Worm (Caenorhabditis elegans) whole organism, L1 larva: ENCODE measurements around the gene F23F12.3.

Source experiments
- C16A3.4 ChIP-seq: fragments of 150-350 bp; optimal IDR thresholded peaks from 2 replicates; lab custom pipeline; 2014; ENCODE audit warnings: missing biosample characterization, missing genetic modification characterization
- F16B12.6 ChIP-seq: fragments of 150-350 bp; optimal IDR thresholded peaks from 2 replicates; lab custom pipeline; 2014; ENCODE audit warnings: missing biosample characterization, missing genetic modification characterization
- Y116A8C.19 ChIP-seq: sonication (generic microtip); optimal IDR thresholded peaks from 2 replicates; lab custom pipeline; 2016; ENCODE audit warnings: missing compliant biosample characterization, missing genetic modification characterization, borderline replicate concordance
- aha-1 ChIP-seq: fragments of 150-350 bp; optimal IDR thresholded peaks from 2 replicates; lab custom pipeline; 2014; ENCODE audit warnings: missing biosample characterization, missing genetic modification characterization
- blmp-1 ChIP-seq: fragments of 150-350 bp; optimal IDR thresholded peaks from 2 replicates; lab custom pipeline; 2014; ENCODE audit warnings: missing biosample characterization, missing genetic modification characterization
- ceh-82 ChIP-seq, 3 experiments: fragments of 150-350 bp in 1 of 3; sonication (generic microtip) in 2 of 3; optimal IDR thresholded peaks; 2 replicates each; lab custom pipeline; 2014 to 2017; ENCODE audit warnings: missing biosample characterization in 3 of 3, missing genetic modification characterization in 3 of 3
- dpl-1 ChIP-seq, 3 experiments: fragments of 150-350 bp in 2 of 3; sonication (generic microtip) in 1 of 3; optimal IDR thresholded peaks; 2 replicates each; lab custom pipeline; 2014 to 2017; ENCODE audit warnings: missing biosample characterization in 3 of 3, missing genetic modification characterization in 3 of 3, missing genetic modification reagents in 3 of 3
- efl-1 ChIP-seq, 4 experiments: fragments of 150-350 bp; optimal IDR thresholded peaks in 3 of 4; peaks in 1 of 4; 1 replicate in 1 of 4; 2 replicates in 3 of 4; lab custom pipeline; 2014; ENCODE audit warnings: missing biosample characterization in 2 of 4, missing genetic modification characterization in 2 of 4, missing genetic modification reagents in 2 of 4
- egl-27 ChIP-seq, 2 experiments: fragments of 150-350 bp in 1 of 2; sonication (generic microtip); optimal IDR thresholded peaks; 3 replicates each; lab custom pipeline; 2017 to 2018; ENCODE audit warnings: missing biosample characterization in 2 of 2, missing genetic modification characterization in 2 of 2, missing genetic modification reagents in 2 of 2
- elt-3 ChIP-seq, 6 experiments: fragments of 150-350 bp in 1 of 6; sonication (generic microtip); optimal IDR thresholded peaks; 2 replicates each; lab custom pipeline; 2017 to 2018; ENCODE audit warnings: missing biosample characterization in 6 of 6, missing genetic modification characterization in 6 of 6, inconsistent platforms in 1 of 6
- ets-5 ChIP-seq: fragments of 200-800 bp; sonication (Bioruptor generic); IDR thresholded peaks from 2 replicates; pipeline ENCODE4 v1.3.6; 2022; ENCODE audit warnings: missing genetic modification characterization, missing compliant biosample characterization
- grh-1 ChIP-seq: fragments of 200-800 bp; sonication (Bioruptor generic); IDR thresholded peaks from 2 replicates; pipeline ENCODE4 v1.3.6; 2022; ENCODE audit warnings: missing genetic modification reagents, missing genetic modification characterization, missing compliant biosample characterization
- jun-1 ChIP-seq: fragments of 150-350 bp; optimal IDR thresholded peaks from 2 replicates; lab custom pipeline; 2014; ENCODE audit warnings: missing biosample characterization, missing genetic modification reagents, missing genetic modification characterization
- lin-13 ChIP-seq: fragments of 150-350 bp; optimal IDR thresholded peaks from 2 replicates; lab custom pipeline; 2014; ENCODE audit warnings: missing biosample characterization, missing genetic modification reagents, missing genetic modification characterization
- lin-14 ChIP-seq: fragments of 200-800 bp; sonication (Bioruptor generic); optimal IDR thresholded peaks from 2 replicates; lab custom pipeline; 2018; ENCODE audit warnings: mild to moderate bottlenecking, missing genetic modification characterization, moderate library complexity, missing compliant biosample characterization
- lin-35 ChIP-seq, 2 experiments: fragments of 150-350 bp; optimal IDR thresholded peaks; 2 replicates each; lab custom pipeline; 2014; ENCODE audit warnings: missing biosample characterization in 2 of 2, missing genetic modification characterization in 2 of 2, missing genetic modification reagents in 2 of 2
- lsy-2 ChIP-seq, 2 experiments: fragments of 150-350 bp; optimal IDR thresholded peaks; 2 replicates each; lab custom pipeline; 2014; ENCODE audit warnings: missing biosample characterization in 2 of 2, missing genetic modification characterization in 2 of 2
- mef-2 ChIP-seq: fragments of 150-350 bp; optimal IDR thresholded peaks from 2 replicates; lab custom pipeline; 2014; ENCODE audit warnings: missing biosample characterization, missing genetic modification characterization
- mep-1 ChIP-seq: fragments of 150-350 bp; optimal IDR thresholded peaks from 2 replicates; lab custom pipeline; 2014; ENCODE audit warnings: missing biosample characterization, missing genetic modification characterization
- nhr-11 ChIP-seq: fragments of 150-350 bp; optimal IDR thresholded peaks from 2 replicates; lab custom pipeline; 2014; ENCODE audit warnings: missing biosample characterization, missing genetic modification characterization
- nhr-28 ChIP-seq: fragments of 150-350 bp; optimal IDR thresholded peaks from 2 replicates; lab custom pipeline; 2014; ENCODE audit warnings: missing biosample characterization, missing genetic modification characterization
- nhr-71 ChIP-seq: sonication (generic microtip); optimal IDR thresholded peaks from 2 replicates; lab custom pipeline; 2016; ENCODE audit warnings: mild to moderate bottlenecking, missing genetic modification characterization, moderate library complexity, missing compliant biosample characterization
- nhr-77 ChIP-seq: fragments of 150-350 bp; optimal IDR thresholded peaks from 2 replicates; lab custom pipeline; 2014; ENCODE audit warnings: missing biosample characterization, missing genetic modification characterization
- nhr-85 ChIP-seq: sonication (generic microtip); peaks from one replicate; lab custom pipeline; 2016; ENCODE audit warnings: missing genetic modification characterization, inconsistent platforms, missing compliant biosample characterization
- nhr-90 ChIP-seq: sonication (generic microtip); optimal IDR thresholded peaks from 2 replicates; lab custom pipeline; 2016; ENCODE audit warnings: mild to moderate bottlenecking, missing genetic modification characterization, missing compliant biosample characterization; ENCODE audit not compliant: poor library complexity
- pag-3 ChIP-seq: sonication (generic microtip); optimal IDR thresholded peaks from 2 replicates; lab custom pipeline; 2017; ENCODE audit warnings: missing genetic modification characterization, mild to moderate bottlenecking, missing compliant biosample characterization, antibody characterized with exemption, borderline replicate concordance; ENCODE audit not compliant: insufficient read depth
- pqm-1 ChIP-seq: sonication (generic microtip); optimal IDR thresholded peaks from 3 replicates; lab custom pipeline; 2017; ENCODE audit warnings: missing biosample characterization, missing genetic modification characterization
- rnt-1 ChIP-seq: sonication (generic microtip); optimal IDR thresholded peaks from 2 replicates; lab custom pipeline; 2016; ENCODE audit warnings: mild to moderate bottlenecking, missing genetic modification characterization, moderate library complexity, missing compliant biosample characterization
- snu-23 ChIP-seq: sonication (generic microtip); optimal IDR thresholded peaks from 2 replicates; lab custom pipeline; 2016; ENCODE audit warnings: missing genetic modification characterization, missing compliant biosample characterization
- sox-4 ChIP-seq: sonication (generic microtip); optimal IDR thresholded peaks from 2 replicates; lab custom pipeline; 2016; ENCODE audit warnings: missing genetic modification characterization, missing compliant biosample characterization
- sptf-1 ChIP-seq: fragments of 150-350 bp; optimal IDR thresholded peaks from 2 replicates; lab custom pipeline; 2014; ENCODE audit warnings: missing biosample characterization, missing genetic modification characterization
- sup-37 ChIP-seq: fragments of 200-800 bp; sonication (Bioruptor generic); optimal IDR thresholded peaks from 2 replicates; lab custom pipeline; 2018; ENCODE audit warnings: mild to moderate bottlenecking, missing genetic modification characterization, missing compliant biosample characterization
- tbx-2 ChIP-seq: sonication (generic microtip); optimal IDR thresholded peaks from 2 replicates; lab custom pipeline; 2016; ENCODE audit warnings: missing genetic modification characterization, missing compliant biosample characterization
- tlp-1 ChIP-seq: fragments of 150-350 bp; optimal IDR thresholded peaks from 2 replicates; lab custom pipeline; 2014; ENCODE audit warnings: missing biosample characterization, missing genetic modification characterization
- unc-130 ChIP-seq: fragments of 150-350 bp; optimal IDR thresholded peaks from 2 replicates; lab custom pipeline; 2017; ENCODE audit warnings: missing biosample characterization, missing genetic modification characterization, inconsistent platforms
- unc-30 ChIP-seq: sonication (generic microtip); optimal IDR thresholded peaks from 2 replicates; lab custom pipeline; 2017; ENCODE audit warnings: missing biosample characterization, missing genetic modification characterization
- unc-62 ChIP-seq: fragments of 150-350 bp; optimal IDR thresholded peaks from 2 replicates; lab custom pipeline; 2014; ENCODE audit warnings: missing biosample characterization, missing genetic modification reagents, missing genetic modification characterization
- xbp-1 ChIP-seq: sonication (generic microtip); optimal IDR thresholded peaks from 2 replicates; lab custom pipeline; 2016; ENCODE audit warnings: missing genetic modification characterization, missing compliant biosample characterization
- zip-4 ChIP-seq: fragments of 200-800 bp; sonication (Bioruptor generic); optimal IDR thresholded peaks from 2 replicates; lab custom pipeline; 2018; ENCODE audit warnings: mild to moderate bottlenecking, missing genetic modification characterization, moderate library complexity, missing compliant biosample characterization

Gene F23F12.3

DNA sequence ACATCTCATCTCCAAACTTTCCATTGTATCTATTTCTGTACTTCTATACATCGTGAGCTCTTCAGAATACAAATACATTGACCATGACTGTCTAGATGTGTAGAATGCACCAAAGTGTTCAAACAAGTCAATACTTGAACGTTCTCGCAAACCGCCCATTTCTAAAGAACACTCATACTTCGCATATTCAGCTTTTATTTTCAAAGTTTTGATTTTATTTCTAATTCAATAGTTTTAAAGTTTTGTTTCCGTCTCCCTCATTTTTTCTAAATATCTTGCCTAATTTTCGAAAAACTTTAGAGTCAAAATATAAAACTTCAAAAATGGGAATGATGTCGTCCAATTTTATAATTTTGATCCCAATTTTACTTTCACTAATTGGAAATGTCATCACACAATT, 27.6 kb downstream of the F23F12.3 start, which contains the start of gene pqn-10:
Gene pqn-10 (plus strand): TSS at position 301 of the 400 bp plus-strand sequence.
- no peak for TF ChIP-seq zip-4 (GFP tag; lab: Kevin White, UChicago)
- TF ChIP-seq unc-130 = no peak
- no peak for TF ChIP-seq tbx-2 (tag; lab: Kevin White, UChicago)
- no peak for TF ChIP-seq xbp-1
- TF ChIP-seq lin-35 (GFP tag; optimal IDR thresholded peaks at IDR 0.05; lab: Kevin White, UChicago) = no peak
- no peak for TF ChIP-seq pag-3
- TF ChIP-seq mef-2 (tag; lab: Kevin White, UChicago) = no peak
- TF ChIP-seq ets-5 (GFP tag; lab: Robert Waterston, UW) = no peak
- no peak for TF ChIP-seq nhr-28 (tag; lab: Kevin White, UChicago)
- TF ChIP-seq egl-27 (tag; optimal IDR thresholded peaks at IDR 0.05; lab: Kevin White, UChicago) = no peak
- TF ChIP-seq Y116A8C.19 (tag; lab: Kevin White, UChicago) = no peak
- no peak for TF ChIP-seq grh-1 (GFP tag; lab: Robert Waterston, UW)
- TF ChIP-seq aha-1 = no peak
- no peak for TF ChIP-seq F16B12.6 (tag; lab: Kevin White, UChicago)
- TF ChIP-seq nhr-11 (tag; lab: Kevin White, UChicago) = no peak

DNA sequence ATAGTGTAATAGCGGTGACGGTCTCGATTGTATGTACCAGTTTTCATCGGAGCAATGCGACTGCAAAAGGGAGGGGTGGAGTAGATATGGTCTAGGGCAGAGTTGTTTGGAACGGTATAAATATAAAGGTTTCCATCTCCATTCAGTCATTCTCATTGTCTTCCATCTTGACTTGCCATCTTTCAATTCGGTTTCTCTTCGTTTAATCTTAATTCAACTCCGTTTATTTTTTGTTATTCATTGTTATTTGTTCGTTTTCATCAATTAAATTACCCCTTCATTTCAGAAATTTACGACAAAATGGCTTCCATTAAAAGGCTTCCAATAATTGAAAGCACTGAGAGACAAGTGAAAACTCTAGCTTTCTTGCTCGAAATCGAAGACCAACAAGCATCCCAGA, 30.8 kb downstream of the F23F12.3 start, which contains the start of gene C09E7.11:
Gene C09E7.11 (plus strand): TSS at position 301 of the 400 bp plus-strand sequence.
- TF ChIP-seq jun-1 (tag; lab: Kevin White, UChicago) = no peak
- TF ChIP-seq grh-1 (GFP tag; lab: Robert Waterston, UW) = no peak

- TF ChIP-seq tlp-1 = no peak
- no peak for TF ChIP-seq unc-30 (tag; lab: Kevin White, UChicago)
- no peak for TF ChIP-seq blmp-1 (tag; lab: Kevin White, UChicago)
- TF ChIP-seq nhr-90 (tag; lab: Kevin White, UChicago) = no peak
- TF ChIP-seq sox-4 (tag; lab: Kevin White, UChicago) = no peak
- no peak for TF ChIP-seq nhr-71 (tag; lab: Kevin White, UChicago)
- no peak for TF ChIP-seq zip-4 (GFP tag; lab: Kevin White, UChicago)
- no peak for TF ChIP-seq lin-13 (GFP tag; lab: Kevin White, UChicago)
- TF ChIP-seq sup-37 (GFP tag; lab: Kevin White, UChicago) = no peak
- TF ChIP-seq, all 84 proteins: peak for 0
Observed at ce11 chrIII:6532647-6533046, 32.3 kb downstream of the F23F12.3 start, which contains the start of gene srxa-5. Gene srxa-5, plus strand, starts transcription at chrIII:6532947.

- peak; percentile 46 for TF ChIP-seq snu-23 (GFP tag; lab: Kevin White, UChicago)
- TF ChIP-seq sptf-1 (tag; lab: Kevin White, UChicago) = no peak
- peak in 1 of 2 experiments; percentile 28 for TF ChIP-seq lin-35 (GFP tag; optimal IDR thresholded peaks at IDR 0.05; lab: Kevin White, UChicago)
- TF ChIP-seq mep-1 (tag; lab: Kevin White, UChicago) = peak; percentile 49
- TF ChIP-seq nhr-85 (tag; lab: Kevin White, UChicago) = no peak
- peak; percentile 34 for TF ChIP-seq rnt-1 (tag; lab: Kevin White, UChicago)
- TF ChIP-seq lsy-2 (tag; optimal IDR thresholded peaks at IDR 0.05; lab: Kevin White, UChicago) = peak in 1 of 2 experiments; percentile 14
- no peak for TF ChIP-seq unc-130
- peak in 2 of 3 experiments; percentile 22 to 40 for TF ChIP-seq dpl-1 (GFP tag; optimal IDR thresholded peaks at IDR 0.05; lab: Kevin White, UChicago)
- TF ChIP-seq elt-3 (tag; optimal IDR thresholded peaks at IDR 0.05; lab: Kevin White, UChicago) = no peak
- peak in 1 of 3 experiments; percentile 28 for TF ChIP-seq ceh-82 (tag; optimal IDR thresholded peaks at IDR 0.05; lab: Kevin White, UChicago)
- TF ChIP-seq blmp-1 (tag; lab: Kevin White, UChicago) = peak; percentile 0
- TF ChIP-seq unc-62 = no peak
- peak; percentile 55 for TF ChIP-seq lin-14 (GFP tag; lab: Kevin White, UChicago)
- TF ChIP-seq pqm-1 = no peak
- no peak for TF ChIP-seq C16A3.4
- TF ChIP-seq nhr-77 (tag; lab: Kevin White, UChicago) = no peak
- TF ChIP-seq efl-1 (optimal IDR thresholded peaks at IDR 0.05; lab: Kevin White, UChicago) = peak in 1 of 2 experiments; percentile 3
- TF ChIP-seq efl-1 (GFP tag; optimal IDR thresholded peaks at IDR 0.05 in 1 of 2; lab: Kevin White, UChicago) = no peak
Observed at ce11 chrIII:6536945-6537568, 36.7 kb downstream of the F23F12.3 start, which contains the start of gene C09E7.4. Gene C09E7.4, minus strand, starts transcription at chrIII:6536995.
